Fruit fly (Drosophila melanogaster) whole organism, embryonic: ENCODE results near the gene alpha-Man-IIb.

Source experiments
- Aef1 ChIP-seq: fragments of 200-800 bp; sonication (Bioruptor generic); IDR thresholded peaks from 3 replicates; pipeline ENCODE4 v1.3.6; 2022; ENCODE audit warnings: missing biosample characterization, missing genetic modification characterization
- B-H2 ChIP-seq: fragments of 200-800 bp; sonication (Bioruptor generic); optimal IDR thresholded peaks from 2 replicates; lab custom pipeline; 2018; ENCODE audit warnings: missing biosample characterization, mild to moderate bottlenecking, missing genetic modification characterization
- CG10321 ChIP-seq: fragments of 200-800 bp; sonication (Bioruptor generic); IDR thresholded peaks from 2 replicates; pipeline ENCODE4 v1.3.6; 2022; ENCODE audit warnings: missing biosample characterization, missing genetic modification characterization
- CG11695 ChIP-seq: fragments of 200-800 bp; sonication (Bioruptor generic); IDR thresholded peaks from 3 replicates; pipeline ENCODE4 v1.3.6; 2022; ENCODE audit warnings: missing biosample characterization, missing genetic modification characterization
- CG12155 ChIP-seq: fragments of 200-800 bp; sonication (Bioruptor generic); optimal IDR thresholded peaks from 3 replicates; lab custom pipeline; 2016; ENCODE audit warnings: missing biosample characterization, missing genetic modification characterization
- CG13287 ChIP-seq: fragments of 200-800 bp; sonication (Bioruptor generic); IDR thresholded peaks from 2 replicates; pipeline ENCODE4 v1.3.6; 2022; ENCODE audit warnings: missing biosample characterization, missing genetic modification characterization; ENCODE audit not compliant: partially characterized antibody
- CG13424 ChIP-seq: fragments of 200-800 bp; sonication (Bioruptor generic); optimal IDR thresholded peaks from 2 replicates; lab custom pipeline; 2019; ENCODE audit warnings: missing biosample characterization, mild to moderate bottlenecking, missing genetic modification characterization, moderate library complexity
- CG1647 ChIP-seq: fragments of 200-800 bp; sonication (Bioruptor generic); optimal IDR thresholded peaks from 3 replicates; lab custom pipeline; 2016; ENCODE audit warnings: missing biosample characterization, missing genetic modification characterization
- CG17328 ChIP-seq: fragments of 200-800 bp; sonication (Bioruptor generic); IDR thresholded peaks from 2 replicates; pipeline ENCODE4 v1.3.6; 2022; ENCODE audit warnings: missing biosample characterization, missing genetic modification characterization
- CG2202 ChIP-seq: fragments of 200-800 bp; sonication (Bioruptor generic); optimal IDR thresholded peaks from 2 replicates; lab custom pipeline; 2018; ENCODE audit warnings: missing biosample characterization, mild to moderate bottlenecking, missing genetic modification characterization
- CG32532 ChIP-seq: fragments of 200-800 bp; sonication (Bioruptor generic); IDR thresholded peaks from 2 replicates; pipeline ENCODE4 v1.3.6; 2022; ENCODE audit warnings: missing biosample characterization, missing genetic modification characterization
- CG4424 ChIP-seq: fragments of 200-800 bp; sonication (Bioruptor generic); optimal IDR thresholded peaks from 3 replicates; lab custom pipeline; 2016; ENCODE audit warnings: missing biosample characterization, missing genetic modification characterization
- CG4820 ChIP-seq: fragments of 200-800 bp; sonication (Bioruptor generic); optimal IDR thresholded peaks from 3 replicates; lab custom pipeline; 2016; ENCODE audit warnings: missing biosample characterization, missing genetic modification characterization
- CG7786 ChIP-seq: fragments of 200-800 bp; sonication (Bioruptor generic); optimal IDR thresholded peaks from 2 replicates; lab custom pipeline; 2016; ENCODE audit warnings: missing biosample characterization, missing genetic modification characterization
- CG8388 ChIP-seq: fragments of 200-800 bp; sonication (Bioruptor generic); optimal IDR thresholded peaks from 2 replicates; lab custom pipeline; 2019; ENCODE audit warnings: missing biosample characterization, mild to moderate bottlenecking, missing genetic modification characterization, moderate library complexity
- CG8944 ChIP-seq: fragments of 200-800 bp; sonication (Bioruptor generic); optimal IDR thresholded peaks from 3 replicates; lab custom pipeline; 2016; ENCODE audit warnings: missing biosample characterization, missing genetic modification characterization
- CG9817 ChIP-seq: fragments of 200-800 bp; sonication (Bioruptor generic); optimal IDR thresholded peaks from 2 replicates; lab custom pipeline; 2018; ENCODE audit warnings: missing biosample characterization, mild to moderate bottlenecking, missing genetic modification characterization, moderate library complexity
- CG9932 ChIP-seq: fragments of 200-800 bp; sonication (Bioruptor generic); IDR thresholded peaks from 2 replicates; pipeline ENCODE4 v1.3.6; 2022; ENCODE audit warnings: missing biosample characterization, missing genetic modification characterization
- Chrac-16 ChIP-seq: fragments of 200-800 bp; sonication (Bioruptor generic); optimal IDR thresholded peaks from 3 replicates; lab custom pipeline; 2016; ENCODE audit warnings: missing biosample characterization, missing genetic modification characterization
- CoRest ChIP-seq: fragments of 200-800 bp; sonication (Bioruptor generic); optimal IDR thresholded peaks from 3 replicates; lab custom pipeline; 2018; ENCODE audit warnings: missing biosample characterization, mild to moderate bottlenecking, missing genetic modification characterization, moderate library complexity
- CrebB ChIP-seq: fragments of 200-800 bp; sonication (Bioruptor generic); optimal IDR thresholded peaks from 3 replicates; lab custom pipeline; 2018; ENCODE audit warnings: missing biosample characterization, mild to moderate bottlenecking, missing genetic modification characterization
- NFAT ChIP-seq: fragments of 200-800 bp; sonication (Bioruptor generic); IDR thresholded peaks from 2 replicates; pipeline ENCODE4 v1.3.6; 2022; ENCODE audit warnings: missing biosample characterization, missing genetic modification characterization
- Scr ChIP-seq: fragments of 200-800 bp; sonication (Bioruptor generic); IDR thresholded peaks from 2 replicates; pipeline ENCODE4 v1.3.6; 2022; ENCODE audit warnings: missing biosample characterization, missing genetic modification characterization; ENCODE audit not compliant: partially characterized antibody
- Sox100B ChIP-seq: fragments of 200-800 bp; sonication (Bioruptor generic); optimal IDR thresholded peaks from 3 replicates; lab custom pipeline; 2018; ENCODE audit warnings: missing biosample characterization, mild to moderate bottlenecking, missing genetic modification characterization
- Sox102F ChIP-seq: fragments of 200-800 bp; sonication (Bioruptor generic); optimal IDR thresholded peaks from 2 replicates; lab custom pipeline; 2018; ENCODE audit warnings: missing biosample characterization, mild to moderate bottlenecking, missing genetic modification characterization, moderate library complexity
- Sry-δ ChIP-seq: fragments of 200-800 bp; sonication (Bioruptor generic); optimal IDR thresholded peaks from 2 replicates; lab custom pipeline; 2016; ENCODE audit warnings: missing biosample characterization, missing genetic modification characterization
- Taf1 ChIP-seq: fragments of 200-800 bp; sonication (Bioruptor generic); IDR thresholded peaks from 2 replicates; pipeline ENCODE4 v1.3.6; 2022; ENCODE audit warnings: missing biosample characterization, missing genetic modification characterization
- Xrp1 ChIP-seq: fragments of 200-800 bp; sonication (Bioruptor generic); IDR thresholded peaks from 2 replicates; pipeline ENCODE4 v1.3.6; 2022; ENCODE audit warnings: missing biosample characterization, missing genetic modification characterization
- bbx ChIP-seq: fragments of 200-800 bp; sonication (Bioruptor generic); IDR thresholded peaks from 2 replicates; pipeline ENCODE4 v1.3.6; 2022; ENCODE audit warnings: missing biosample characterization, missing genetic modification characterization; ENCODE audit not compliant: partially characterized antibody
- bigmax ChIP-seq: fragments of 200-800 bp; sonication (Bioruptor generic); optimal IDR thresholded peaks from 2 replicates; lab custom pipeline; 2018; ENCODE audit warnings: missing biosample characterization, mild to moderate bottlenecking, missing genetic modification characterization
- fd3F ChIP-seq: fragments of 200-800 bp; sonication (Bioruptor generic); optimal IDR thresholded peaks from 2 replicates; lab custom pipeline; 2018; ENCODE audit warnings: missing biosample characterization, mild to moderate bottlenecking, missing genetic modification characterization, moderate library complexity
- gem ChIP-seq: fragments of 200-800 bp; sonication (Bioruptor generic); optimal IDR thresholded peaks from 2 replicates; lab custom pipeline; 2019; ENCODE audit warnings: missing biosample characterization, mild to moderate bottlenecking, missing genetic modification characterization, moderate library complexity
- gsb ChIP-seq: fragments of 200-800 bp; sonication (Bioruptor generic); IDR thresholded peaks from 2 replicates; pipeline ENCODE4 v1.3.6; 2022; ENCODE audit warnings: missing biosample characterization, missing genetic modification characterization
- hbn ChIP-seq: fragments of 200-800 bp; sonication (Bioruptor generic); IDR thresholded peaks from 2 replicates; pipeline ENCODE4 v1.3.6; 2022; ENCODE audit warnings: missing biosample characterization, missing genetic modification characterization; ENCODE audit not compliant: partially characterized antibody
- lmd ChIP-seq: fragments of 200-800 bp; sonication (Bioruptor generic); IDR thresholded peaks from 2 replicates; pipeline ENCODE4 v1.3.6; 2022; ENCODE audit warnings: missing biosample characterization, missing genetic modification characterization
- lola ChIP-seq, 3 experiments: fragments of >200 bp in 2 of 3; fragments of 200-800 bp in 1 of 3; sonication (Bioruptor generic) in 1 of 3; optimal IDR thresholded peaks; 2 replicates each; lab custom pipeline; 2017 to 2019; ENCODE audit warnings: missing biosample characterization in 3 of 3, missing genetic modification characterization in 3 of 3, mild to moderate bottlenecking in 1 of 3, moderate library complexity in 1 of 3
- mld ChIP-seq: fragments of 200-800 bp; sonication (Bioruptor generic); IDR thresholded peaks from 3 replicates; pipeline ENCODE4 v1.3.6; 2022; ENCODE audit warnings: missing biosample characterization, missing genetic modification characterization; ENCODE audit not compliant: partially characterized antibody
- nmo ChIP-seq: fragments of 200-800 bp; sonication (Bioruptor generic); optimal IDR thresholded peaks from 2 replicates; lab custom pipeline; 2018; ENCODE audit warnings: missing biosample characterization, mild to moderate bottlenecking, missing genetic modification characterization, moderate library complexity
- oc ChIP-seq: fragments of 200-800 bp; sonication (Bioruptor generic); optimal IDR thresholded peaks from 2 replicates; lab custom pipeline; 2018; ENCODE audit warnings: missing biosample characterization, mild to moderate bottlenecking, missing genetic modification characterization, moderate library complexity
- pho ChIP-seq: fragments of 200-800 bp; sonication (Bioruptor generic); optimal IDR thresholded peaks from 2 replicates; lab custom pipeline; 2016; ENCODE audit warnings: missing biosample characterization, missing genetic modification characterization
- pum ChIP-seq: fragments of 200-800 bp; sonication (Bioruptor generic); optimal IDR thresholded peaks from 2 replicates; lab custom pipeline; 2016; ENCODE audit warnings: missing biosample characterization, missing genetic modification characterization
- ranshi ChIP-seq: fragments of 200-800 bp; sonication (Bioruptor generic); IDR thresholded peaks from 2 replicates; pipeline ENCODE4 v1.3.6; 2022; ENCODE audit warnings: missing biosample characterization, missing genetic modification characterization
- sd ChIP-seq: fragments of 200-800 bp; sonication (Bioruptor generic); optimal IDR thresholded peaks from 3 replicates; lab custom pipeline; 2018; ENCODE audit warnings: missing biosample characterization, mild to moderate bottlenecking, missing genetic modification characterization, moderate library complexity
- sens ChIP-seq: fragments of 200-800 bp; sonication (Bioruptor generic); peaks from one replicate; lab custom pipeline; 2016; ENCODE audit warnings: missing biosample characterization, missing genetic modification characterization
- ssp ChIP-seq: fragments of 200-800 bp; sonication (Bioruptor generic); IDR thresholded peaks from 2 replicates; pipeline ENCODE4 v1.3.6; 2022; ENCODE audit warnings: missing biosample characterization, missing genetic modification characterization
- tll ChIP-seq, 2 experiments: fragments of 200-800 bp in 1 of 2; fragments of >200 bp in 1 of 2; sonication (Bioruptor generic) in 1 of 2; optimal IDR thresholded peaks; 2 replicates each; lab custom pipeline; 2017 to 2019; ENCODE audit warnings: missing biosample characterization in 2 of 2, missing genetic modification characterization in 2 of 2, mild to moderate bottlenecking in 1 of 2, moderate library complexity in 1 of 2
- wdn ChIP-seq: fragments of 200-800 bp; sonication (Bioruptor generic); IDR thresholded peaks from 2 replicates; pipeline ENCODE4 v1.3.6; 2022; ENCODE audit warnings: missing biosample characterization, missing genetic modification characterization

Gene alpha-Man-IIb

DNA sequence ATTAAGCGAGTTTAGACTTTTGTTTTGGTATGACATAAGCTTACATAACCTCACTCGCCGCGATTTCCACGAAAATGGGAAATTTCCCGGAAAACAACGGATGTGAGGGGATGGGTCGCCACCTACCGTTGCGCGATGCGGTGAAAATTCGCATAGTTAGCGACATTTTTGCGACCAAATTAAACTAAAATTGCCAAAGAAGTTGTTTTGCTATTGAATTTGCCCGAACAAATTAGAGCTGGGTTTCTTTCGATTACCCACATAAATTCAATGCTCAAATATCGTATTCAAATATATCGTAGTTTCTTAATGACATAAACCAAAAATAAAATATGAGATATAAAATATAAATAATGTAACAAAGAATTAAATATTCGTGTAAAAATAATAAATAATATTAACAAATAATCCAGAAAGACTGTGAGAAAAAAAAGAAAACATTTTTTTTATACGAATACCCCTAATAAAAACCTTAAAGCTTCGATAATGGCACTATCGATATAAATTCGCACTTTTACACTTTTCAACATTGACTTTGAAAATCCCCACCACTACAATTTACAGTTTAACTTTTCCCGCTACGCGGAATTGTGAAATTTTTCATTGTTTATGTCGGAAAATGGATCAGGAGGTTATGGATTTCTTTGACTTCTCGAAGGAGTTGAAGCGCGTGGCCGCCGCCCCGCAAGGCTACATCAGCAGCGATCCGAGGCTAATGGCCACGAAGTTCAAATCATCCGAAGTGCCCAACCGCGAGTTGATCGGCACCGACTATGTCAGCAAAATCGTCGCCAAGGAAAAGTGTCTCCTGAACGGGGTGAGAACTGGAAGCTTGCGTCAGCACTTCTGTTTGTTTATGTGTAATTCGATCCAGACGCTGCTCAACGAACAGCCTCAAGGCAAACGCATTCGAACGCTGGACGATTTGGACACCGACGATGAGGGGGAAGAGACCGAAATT is 33.1 kb downstream of the alpha-Man-IIb start, which contains the start of the genes ND-23 and spn-E (continued):
- TF ChIP-seq CG7786 (GFP tag; lab: Kevin White, UChicago) (no peak), CG1647 (GFP tag; lab: Kevin White, UChicago) (no peak), bbx (GFP tag; lab: Robert Waterston, UW) (peak; percentile 64), CG4820 (GFP tag; lab: Kevin White, UChicago) (peak; percentile 0), CoRest (tag; lab: Kevin White, UChicago) (peak; percentile 81), fd3F (peak; percentile 13), CG13424 (tag; lab: Kevin White, UChicago) (peak; percentile 67), gem (tag; lab: Kevin White, UChicago) (peak; percentile 85), nmo (GFP tag; lab: Kevin White, UChicago) (peak; percentile 81), mld (GFP tag; lab: Robert Waterston, UW) (peak; percentile 60; the same call in 1 of the 3 replicates), pho (GFP tag; lab: Kevin White, UChicago) (no peak), lmd (GFP tag; lab: Robert Waterston, UW) (peak; percentile 22; the same call in 1 of the 2 replicates), Sox100B (peak; percentile 54), Scr (GFP tag; lab: Robert Waterston, UW) (peak; percentile 88), CG4424 (GFP tag; lab: Kevin White, UChicago) (peak; percentile 66), wdn (GFP tag; lab: Robert Waterston, UW) (peak; percentile 43; the same call in 1 of the 2 replicates), bigmax (GFP tag; lab: Kevin White, UChicago) (peak; percentile 96), gsb (no peak), Xrp1 (GFP tag; lab: Robert Waterston, UW) (peak; percentile 55; the same call in 1 of the 2 replicates), ranshi (GFP tag; lab: Robert Waterston, UW) (peak; percentile 41; the same call in 1 of the 2 replicates), CG12155 (GFP tag; lab: Kevin White, UChicago) (peak; percentile 14), CG11695 (GFP tag; lab: Robert Waterston, UW) (0 out of 3 replicates have a peak, but pooled peaks have one; percentile 56), CG8944 (GFP tag; lab: Kevin White, UChicago) (no peak), CG10321 (GFP tag; lab: Robert Waterston, UW) (no peak), Chrac-16 (peak; percentile 60), CG8388 (GFP tag; lab: Kevin White, UChicago) (peak; percentile 45), CG17328 (GFP tag; lab: Robert Waterston, UW) (peak; percentile 51; the same call in 1 of the 2 replicates), CG13287 (GFP tag; lab: Robert Waterston, UW) (peak; percentile 87), CrebB (no peak), Sry-δ (GFP tag; lab: Kevin White, UChicago) (peak; percentile 82), sd (tag; lab: Kevin White, UChicago) (no peak), tll (GFP tag; optimal IDR thresholded peaks at IDR 0.05; lab: Kevin White, UChicago) (peak in 1 of 2 experiments; percentile 55), Sox102F (peak; percentile 59), Taf1 (GFP tag; lab: Robert Waterston, UW) (0 out of 2 replicates have a peak, but pooled peaks have one; percentile 14), hbn (peak; percentile 72), NFAT (GFP tag; lab: Robert Waterston, UW) (0 out of 2 replicates have a peak, but pooled peaks have one; percentile 39), oc (tag; lab: Kevin White, UChicago) (no peak), pum (GFP tag; lab: Kevin White, UChicago) (no peak), CG9817 (tag; lab: Kevin White, UChicago) (peak; percentile 49), B-H2 (GFP tag; lab: Kevin White, UChicago) (no peak), sens (GFP tag; lab: Kevin White, UChicago) (peak; percentile 33), CG9932 (peak; percentile 72), CG2202 (no peak), CG32532 (GFP tag; lab: Robert Waterston, UW) (peak; percentile 55; the same call in 1 of the 2 replicates), lola (GFP tag; optimal IDR thresholded peaks at IDR 0.05; lab: Kevin White, UChicago) (peak in 1 of 3 experiments; percentile 55), Aef1 (GFP tag; lab: Robert Waterston, UW) (peak; percentile 18; the same call in 1 of the 3 replicates), ssp (GFP tag; lab: Robert Waterston, UW) (peak; percentile 48)
